Fruit fly (Drosophila melanogaster) whole organism, adult: ENCODE measurements around the gene CG34007.

ENCODE experiments used
- CG11617 ChIP-seq: fragments of 200-800 bp; sonication (Bioruptor generic); optimal IDR thresholded peaks from 2 replicates; lab custom pipeline; 2017; ENCODE audit warnings: mild to moderate bottlenecking, missing biosample characterization, missing genetic modification reagents, missing genetic modification characterization
- CG12768 ChIP-seq: fragments of 200-800 bp; sonication (Bioruptor generic); optimal IDR thresholded peaks from 2 replicates; lab custom pipeline; 2017; ENCODE audit warnings: missing biosample characterization, missing genetic modification characterization, mild to moderate bottlenecking, moderate library complexity, missing genetic modification reagents
- CG14711 ChIP-seq: fragments of 200-800 bp; sonication (Bioruptor generic); optimal IDR thresholded peaks from 2 replicates; lab custom pipeline; 2018; ENCODE audit warnings: missing biosample characterization, mild to moderate bottlenecking, missing genetic modification characterization, moderate library complexity
- CG1620 ChIP-seq: fragments of 200-800 bp; sonication (Bioruptor generic); optimal IDR thresholded peaks from 2 replicates; lab custom pipeline; 2016; ENCODE audit warnings: missing biosample characterization, missing genetic modification characterization
- CG33017 ChIP-seq: fragments of 200-800 bp; sonication (Bioruptor generic); optimal IDR thresholded peaks from 2 replicates; lab custom pipeline; 2018; ENCODE audit warnings: missing biosample characterization, mild to moderate bottlenecking, missing genetic modification characterization, moderate library complexity
- CG5204 ChIP-seq: fragments of 200-800 bp; sonication (Bioruptor generic); optimal IDR thresholded peaks from 2 replicates; lab custom pipeline; 2016; ENCODE audit warnings: missing biosample characterization, missing genetic modification characterization
- CG7045 ChIP-seq: fragments of 200-800 bp; sonication (Bioruptor generic); optimal IDR thresholded peaks from 2 replicates; lab custom pipeline; 2017; ENCODE audit warnings: missing biosample characterization, mild to moderate bottlenecking, missing genetic modification characterization
- CG7101 ChIP-seq: fragments of 200-800 bp; sonication (Bioruptor generic); optimal IDR thresholded peaks from 2 replicates; lab custom pipeline; 2018; ENCODE audit warnings: missing biosample characterization, mild to moderate bottlenecking, missing genetic modification characterization, moderate library complexity
- Clk ChIP-seq: fragments of 200-800 bp; sonication (Bioruptor generic); optimal IDR thresholded peaks from 2 replicates; lab custom pipeline; 2017; ENCODE audit warnings: missing biosample characterization, missing genetic modification characterization
- Crg-1 ChIP-seq: fragments of 200-800 bp; sonication (Bioruptor generic); optimal IDR thresholded peaks from 2 replicates; lab custom pipeline; 2016; ENCODE audit warnings: missing biosample characterization, missing genetic modification characterization
- Hr96 ChIP-seq: fragments of 200-800 bp; sonication (Bioruptor generic); optimal IDR thresholded peaks from 2 replicates; lab custom pipeline; 2016; ENCODE audit warnings: missing biosample characterization, missing genetic modification characterization
- Mnt ChIP-seq: fragments of 200-800 bp; sonication (Bioruptor generic); optimal IDR thresholded peaks from 2 replicates; lab custom pipeline; 2016; ENCODE audit warnings: missing biosample characterization, mild to moderate bottlenecking, missing genetic modification characterization
- bab1 ChIP-seq: fragments of 200-800 bp; sonication (Bioruptor generic); optimal IDR thresholded peaks from 3 replicates; lab custom pipeline; 2019; ENCODE audit warnings: missing biosample characterization, mild to moderate bottlenecking, missing genetic modification characterization, moderate library complexity
- cic ChIP-seq: fragments of 200-800 bp; sonication (Bioruptor generic); optimal IDR thresholded peaks from 2 replicates; lab custom pipeline; 2017; ENCODE audit warnings: missing biosample characterization, mild to moderate bottlenecking, missing genetic modification characterization, moderate library complexity
- cnc ChIP-seq, 2 experiments: fragments of >200 bp; optimal IDR thresholded peaks; 2 replicates each; lab custom pipeline; 2017
- kay ChIP-seq: fragments of 200-800 bp; sonication (Bioruptor generic); peaks from one replicate; lab custom pipeline; 2016; ENCODE audit warnings: missing biosample characterization, missing genetic modification characterization, borderline replicate concordance
- ovo ChIP-seq: fragments of 200-800 bp; sonication (Bioruptor generic); optimal IDR thresholded peaks from 2 replicates; lab custom pipeline; 2016; ENCODE audit warnings: missing biosample characterization, missing genetic modification characterization
- pad ChIP-seq: fragments of 200-800 bp; sonication (Bioruptor generic); optimal IDR thresholded peaks from 3 replicates; lab custom pipeline; 2017; ENCODE audit warnings: missing biosample characterization, missing genetic modification characterization, mild to moderate bottlenecking, moderate library complexity, missing genetic modification reagents
- tj ChIP-seq: fragments of 200-800 bp; sonication (Bioruptor generic); optimal IDR thresholded peaks from 3 replicates; lab custom pipeline; 2017; ENCODE audit warnings: missing biosample characterization, mild to moderate bottlenecking, missing genetic modification characterization, moderate library complexity
- toe ChIP-seq: fragments of 200-800 bp; sonication (Bioruptor generic); optimal IDR thresholded peaks from 2 replicates; lab custom pipeline; 2016; ENCODE audit warnings: missing biosample characterization, missing genetic modification characterization

Gene CG34007

DNA sequence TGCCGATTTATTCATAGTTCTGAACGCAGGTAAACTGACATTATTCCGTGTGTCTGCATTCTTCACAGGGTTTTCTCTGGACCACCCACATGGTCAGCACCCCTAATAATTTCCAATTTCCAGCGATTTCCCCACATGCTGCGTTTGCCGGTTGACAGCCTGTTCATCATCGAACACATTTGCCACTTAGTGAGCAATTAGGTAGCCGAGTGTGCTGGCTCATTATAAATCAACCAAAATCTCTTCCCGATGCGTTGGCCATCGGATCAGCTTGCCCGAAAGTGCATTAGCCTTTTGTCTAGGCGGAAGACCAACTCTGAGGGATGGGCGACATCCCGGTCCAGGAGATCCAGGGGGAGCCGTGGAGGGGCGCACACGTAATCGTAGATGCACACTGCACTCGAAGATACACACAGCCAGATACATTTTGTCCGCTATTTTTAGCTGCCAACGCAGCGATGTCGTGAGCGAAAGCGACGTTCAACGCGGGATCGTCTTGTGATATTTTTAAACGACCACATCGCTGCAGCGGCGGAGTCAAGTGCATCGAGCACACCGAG is 18.0 kb upstream of the CG34007 start:
- TF ChIP-seq Mnt (GFP tag; lab: Kevin White, UChicago) (no peak), CG1620 (GFP tag; lab: Kevin White, UChicago) (no peak), cnc (optimal IDR thresholded peaks at IDR 0.05; lab: Kevin White, UChicago) (no peak), toe (GFP tag; lab: Kevin White, UChicago) (no peak), Hr96 (GFP tag; lab: Kevin White, UChicago) (no peak), CG7045 (GFP tag; lab: Kevin White, UChicago) (no peak), Crg-1 (GFP tag; lab: Kevin White, UChicago) (no peak), ovo (no peak), CG7101 (no peak), CG5204 (no peak), cic (no peak), CG33017 (tag; lab: Kevin White, UChicago) (no peak), kay (GFP tag; lab: Kevin White, UChicago) (no peak), tj (GFP tag; lab: Kevin White, UChicago) (no peak), Clk (no peak), CG11617 (GFP tag; lab: Kevin White, UChicago) (no peak), pad (GFP tag; lab: Kevin White, UChicago) (no peak), CG14711 (tag; lab: Kevin White, UChicago) (no peak), bab1 (no peak), CG12768 (no peak)

DNA sequence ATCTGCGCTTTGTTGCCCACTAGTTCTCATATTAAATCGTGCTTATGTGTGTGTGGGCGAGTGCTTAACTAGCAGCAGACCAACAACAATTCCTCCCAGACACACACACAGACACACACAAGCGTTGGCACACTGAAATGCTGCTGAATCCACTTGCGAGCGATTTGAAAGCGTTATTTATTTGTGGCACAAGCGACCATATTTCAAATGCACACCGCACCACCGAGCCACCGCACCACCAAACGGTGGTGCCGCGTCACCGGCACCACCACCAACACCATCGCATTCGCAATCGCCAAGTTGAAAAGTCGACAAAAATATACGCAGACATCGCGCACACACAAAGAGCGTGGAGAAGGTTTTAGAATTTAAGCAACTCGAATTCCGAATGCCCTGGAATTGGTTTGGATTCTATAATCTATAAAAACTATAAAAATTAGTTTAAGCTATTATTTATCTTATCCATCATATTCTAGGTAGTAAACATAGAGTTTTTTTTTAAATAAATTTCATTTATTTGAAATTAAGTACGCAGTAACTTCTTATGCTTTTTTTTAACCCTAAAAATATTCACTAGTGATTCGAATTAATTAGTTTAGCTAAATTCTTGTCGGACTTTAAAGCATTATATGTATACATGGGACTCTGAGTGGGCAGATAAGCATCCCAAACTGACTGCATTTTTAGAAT is 16.1 kb upstream of the CG34007 start:
- TF ChIP-seq CG14711 (tag; lab: Kevin White, UChicago) (no peak), Crg-1 (GFP tag; lab: Kevin White, UChicago) (no peak), CG11617 (GFP tag; lab: Kevin White, UChicago) (no peak), Hr96 (GFP tag; lab: Kevin White, UChicago) (no peak), CG7101 (no peak), toe (GFP tag; lab: Kevin White, UChicago) (no peak), CG7045 (GFP tag; lab: Kevin White, UChicago) (no peak), CG5204 (no peak), bab1 (no peak), CG1620 (GFP tag; lab: Kevin White, UChicago) (no peak), tj (GFP tag; lab: Kevin White, UChicago) (no peak), cnc (optimal IDR thresholded peaks at IDR 0.05; lab: Kevin White, UChicago) (no peak), CG12768 (no peak), kay (GFP tag; lab: Kevin White, UChicago) (no peak)

DNA sequence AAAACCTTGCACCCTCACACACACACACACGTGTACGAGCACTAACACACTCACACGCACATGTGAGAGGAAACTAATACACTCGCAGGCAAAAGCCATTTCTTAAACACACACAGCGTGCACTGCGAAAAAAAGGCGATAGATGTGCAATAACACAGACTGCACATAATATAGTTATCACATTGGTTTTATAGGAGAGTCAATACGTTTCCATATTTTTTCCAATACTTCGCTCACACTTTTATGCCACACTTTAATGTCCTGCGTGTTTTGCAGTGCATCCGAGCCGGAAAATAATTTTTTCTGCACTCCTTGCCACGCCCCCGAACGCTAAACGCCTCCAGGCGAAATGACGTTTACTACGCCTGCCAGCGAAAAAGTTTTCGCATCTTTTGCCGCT is 15.1 kb upstream of the CG34007 start:
- TF ChIP-seq CG33017 (tag; lab: Kevin White, UChicago) (no peak), ovo (no peak), Clk (no peak), tj (GFP tag; lab: Kevin White, UChicago) (no peak), cic (no peak), Mnt (GFP tag; lab: Kevin White, UChicago) (no peak), kay (GFP tag; lab: Kevin White, UChicago) (no peak), cnc (optimal IDR thresholded peaks at IDR 0.05; lab: Kevin White, UChicago) (no peak), CG12768 (no peak), CG1620 (GFP tag; lab: Kevin White, UChicago) (no peak), CG5204 (no peak), pad (GFP tag; lab: Kevin White, UChicago) (no peak), CG7045 (GFP tag; lab: Kevin White, UChicago) (no peak)

DNA sequence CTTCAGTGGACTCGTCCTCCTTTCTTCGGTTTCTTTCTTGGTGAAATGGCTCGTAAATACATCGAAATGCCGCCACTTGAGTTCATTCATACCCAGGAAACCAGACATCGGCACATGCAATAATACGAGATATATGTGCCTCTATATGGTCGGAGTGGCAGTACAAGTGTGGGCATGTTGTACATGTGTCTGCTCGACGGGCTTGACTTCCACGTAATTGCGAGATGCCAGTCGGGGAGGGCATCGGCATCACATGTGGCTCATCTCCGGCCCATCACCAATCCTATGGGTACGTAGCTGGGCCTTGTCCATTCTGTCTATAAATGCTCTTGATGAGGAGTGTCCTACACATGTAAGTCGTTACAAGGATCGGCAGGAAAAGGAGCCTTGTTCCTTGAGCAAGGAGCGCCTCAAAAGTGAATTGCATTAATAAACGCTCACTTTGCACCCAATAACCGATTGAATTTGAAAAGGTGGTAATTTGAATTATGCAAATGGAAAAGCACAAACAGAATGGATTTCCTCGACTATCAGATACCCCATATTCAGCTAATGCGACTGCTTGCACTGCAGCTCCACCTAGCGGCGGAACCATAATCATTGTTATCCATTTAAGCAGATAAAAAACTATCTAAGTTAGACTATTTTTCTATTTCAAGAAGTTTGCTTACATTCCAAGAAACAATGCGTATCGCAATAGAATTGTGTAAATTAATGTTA is 13.5 kb upstream of the CG34007 start:
- TF ChIP-seq CG7045 (GFP tag; lab: Kevin White, UChicago) (no peak), Crg-1 (GFP tag; lab: Kevin White, UChicago) (no peak), cnc (optimal IDR thresholded peaks at IDR 0.05; lab: Kevin White, UChicago) (no peak), CG5204 (no peak), CG7101 (no peak), CG33017 (tag; lab: Kevin White, UChicago) (no peak), ovo (no peak), CG1620 (GFP tag; lab: Kevin White, UChicago) (no peak), pad (GFP tag; lab: Kevin White, UChicago) (no peak)

DNA sequence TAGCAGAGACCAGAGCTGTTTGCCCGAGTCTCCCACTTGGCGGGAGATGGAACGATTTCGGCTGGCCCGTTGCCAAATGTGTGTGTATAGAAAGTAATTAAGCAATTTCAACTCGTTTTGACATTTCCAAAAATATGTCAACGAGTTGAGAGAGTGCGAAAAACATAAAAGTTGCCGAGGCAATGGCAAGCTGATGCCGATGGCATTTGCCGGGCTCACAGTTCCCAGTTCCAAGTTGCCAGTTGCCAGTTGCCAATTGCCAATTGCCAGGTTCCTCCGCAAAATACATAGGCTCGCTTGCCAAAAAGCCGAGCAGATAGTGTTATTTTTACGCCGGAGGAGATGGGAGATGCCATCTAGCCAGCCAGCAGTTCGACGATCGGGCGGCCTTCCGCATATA is 11.2 kb upstream of the CG34007 start:
- no peak for TF ChIP-seq CG14711 (tag; lab: Kevin White, UChicago)
- no peak for TF ChIP-seq kay (GFP tag; lab: Kevin White, UChicago)
- no peak for TF ChIP-seq CG7045 (GFP tag; lab: Kevin White, UChicago)
- no peak for TF ChIP-seq toe (GFP tag; lab: Kevin White, UChicago)
- TF ChIP-seq CG5204 = no peak
- no peak for TF ChIP-seq Crg-1 (GFP tag; lab: Kevin White, UChicago)
- TF ChIP-seq CG33017 (tag; lab: Kevin White, UChicago) = no peak
- TF ChIP-seq pad (GFP tag; lab: Kevin White, UChicago) = no peak
- no peak for TF ChIP-seq CG7101
